Fruit fly (Drosophila melanogaster): Measurements from ENCODE around the gene CG16863.

dm6 chr2L:13835002-13835910 is 44.5 kb downstream of the CG16863 start, which contains the start of the genes mRpS23 and CenG1A:
- TF ChIP-seq CG8478 (optimal IDR thresholded peaks at IDR 0.05), result no peak
- TF ChIP-seq CTCF (optimal IDR thresholded peaks at IDR 0.05), result no peak

Measured in S2 (cell line).